Fruit fly (Drosophila melanogaster) whole organism, embryonic: ENCODE results near the gene Cyp313a4.

Experiments
- ATbp ChIP-seq: fragments of 200-800 bp; sonication (Bioruptor generic); optimal IDR thresholded peaks from 2 replicates; lab custom pipeline; 2017; ENCODE audit warnings: missing biosample characterization, mild to moderate bottlenecking, missing genetic modification characterization, missing genetic modification reagents
- Ada2b ChIP-seq: fragments of 200-800 bp; sonication (Bioruptor generic); IDR thresholded peaks from 2 replicates; pipeline ENCODE4 v1.3.6; 2022; ENCODE audit warnings: missing biosample characterization, missing genetic modification characterization
- Bgb ChIP-seq: fragments of 200-800 bp; sonication (Bioruptor generic); IDR thresholded peaks from 2 replicates; pipeline ENCODE4 v1.3.6; 2022; ENCODE audit warnings: missing biosample characterization, missing genetic modification characterization; ENCODE audit not compliant: partially characterized antibody
- Bteb2 ChIP-seq: fragments of 200-800 bp; sonication (Bioruptor generic); optimal IDR thresholded peaks from 2 replicates; lab custom pipeline; 2016; ENCODE audit warnings: missing biosample characterization, missing genetic modification characterization
- CG10321 ChIP-seq: fragments of 200-800 bp; sonication (Bioruptor generic); IDR thresholded peaks from 2 replicates; pipeline ENCODE4 v1.3.6; 2022; ENCODE audit warnings: missing biosample characterization, missing genetic modification characterization
- CG10366 ChIP-seq: fragments of 200-800 bp; sonication (Bioruptor generic); IDR thresholded peaks from 2 replicates; pipeline ENCODE4 v1.3.6; 2022; ENCODE audit warnings: missing biosample characterization, missing genetic modification characterization
- CG11085 ChIP-seq: fragments of 200-800 bp; sonication (Bioruptor generic); IDR thresholded peaks from 2 replicates; pipeline ENCODE4 v1.3.6; 2022; ENCODE audit warnings: missing biosample characterization, missing genetic modification characterization
- CG11093 ChIP-seq: fragments of 200-800 bp; sonication (Bioruptor generic); IDR thresholded peaks from 3 replicates; pipeline ENCODE4 v1.3.6; 2022; ENCODE audit warnings: missing biosample characterization, missing genetic modification characterization
- CG11398 ChIP-seq: fragments of 200-800 bp; sonication (Bioruptor generic); optimal IDR thresholded peaks from 2 replicates; lab custom pipeline; 2016; ENCODE audit warnings: missing biosample characterization, missing genetic modification characterization
- CG11696 ChIP-seq: fragments of 200-800 bp; sonication (Bioruptor generic); IDR thresholded peaks from 2 replicates; pipeline ENCODE4 v1.3.6; 2022; ENCODE audit warnings: missing biosample characterization, missing genetic modification characterization
- CG13624 ChIP-seq: fragments of 200-800 bp; sonication (Bioruptor generic); optimal IDR thresholded peaks from 2 replicates; lab custom pipeline; 2016; ENCODE audit warnings: missing biosample characterization, missing genetic modification characterization
- CG13775 ChIP-seq: fragments of 200-800 bp; sonication (Bioruptor generic); optimal IDR thresholded peaks from 3 replicates; lab custom pipeline; 2017; ENCODE audit warnings: missing biosample characterization, mild to moderate bottlenecking, missing genetic modification characterization
- CG14965 ChIP-seq: fragments of 200-800 bp; sonication (Bioruptor generic); optimal IDR thresholded peaks from 2 replicates; lab custom pipeline; 2016; ENCODE audit warnings: missing biosample characterization, missing genetic modification characterization, borderline replicate concordance
- CG1647 ChIP-seq: fragments of 200-800 bp; sonication (Bioruptor generic); optimal IDR thresholded peaks from 3 replicates; lab custom pipeline; 2016; ENCODE audit warnings: missing biosample characterization, missing genetic modification characterization
- CG16779 ChIP-seq: fragments of 200-800 bp; sonication (Bioruptor generic); IDR thresholded peaks from 2 replicates; pipeline ENCODE4 v1.3.6; 2022; ENCODE audit warnings: missing biosample characterization, missing genetic modification characterization
- CG17361 ChIP-seq: fragments of 200-800 bp; sonication (Bioruptor generic); IDR thresholded peaks from 3 replicates; pipeline ENCODE4 v1.3.6; 2022; ENCODE audit warnings: missing biosample characterization, missing genetic modification characterization
- CG18619 ChIP-seq: fragments of 200-800 bp; sonication (Bioruptor generic); optimal IDR thresholded peaks from 3 replicates; lab custom pipeline; 2017; ENCODE audit warnings: missing biosample characterization, mild to moderate bottlenecking, missing genetic modification characterization
- CG2120 ChIP-seq: fragments of 200-800 bp; sonication (Bioruptor generic); optimal IDR thresholded peaks from 3 replicates; lab custom pipeline; 2016; ENCODE audit warnings: missing biosample characterization, missing genetic modification characterization
- CG6272 ChIP-seq: fragments of 200-800 bp; sonication (Bioruptor generic); IDR thresholded peaks from 2 replicates; pipeline ENCODE4 v1.3.6; 2022; ENCODE audit warnings: missing biosample characterization, missing genetic modification characterization
- CG7745 ChIP-seq: fragments of 200-800 bp; sonication (Bioruptor generic); optimal IDR thresholded peaks from 2 replicates; lab custom pipeline; 2018; ENCODE audit warnings: missing biosample characterization, mild to moderate bottlenecking, missing genetic modification characterization, moderate library complexity
- CG7786 ChIP-seq: fragments of 200-800 bp; sonication (Bioruptor generic); optimal IDR thresholded peaks from 2 replicates; lab custom pipeline; 2016; ENCODE audit warnings: missing biosample characterization, missing genetic modification characterization
- Drgx ChIP-seq: fragments of 200-800 bp; sonication (Bioruptor generic); IDR thresholded peaks from 2 replicates; pipeline ENCODE4 v1.3.6; 2022; ENCODE audit warnings: missing biosample characterization, missing genetic modification characterization
- Fer3 ChIP-seq: fragments of 200-800 bp; sonication (Bioruptor generic); optimal IDR thresholded peaks from 2 replicates; lab custom pipeline; 2018; ENCODE audit warnings: missing biosample characterization, mild to moderate bottlenecking, missing genetic modification characterization, moderate library complexity
- HLH3B ChIP-seq: fragments of 200-800 bp; sonication (Bioruptor generic); IDR thresholded peaks from 2 replicates; pipeline ENCODE4 v1.3.6; 2022; ENCODE audit warnings: missing biosample characterization, missing genetic modification characterization
- Lim3 ChIP-seq: fragments of 200-800 bp; sonication (Bioruptor generic); IDR thresholded peaks from 2 replicates; pipeline ENCODE4 v1.3.6; 2022; ENCODE audit warnings: missing biosample characterization, missing genetic modification characterization
- NC2β ChIP-seq: fragments of 200-800 bp; sonication (Bioruptor generic); optimal IDR thresholded peaks from 2 replicates; lab custom pipeline; 2016; ENCODE audit warnings: missing biosample characterization, missing genetic modification characterization
- NFAT ChIP-seq: fragments of 200-800 bp; sonication (Bioruptor generic); IDR thresholded peaks from 2 replicates; pipeline ENCODE4 v1.3.6; 2022; ENCODE audit warnings: missing biosample characterization, missing genetic modification characterization
- Oli ChIP-seq: fragments of 200-800 bp; sonication (Bioruptor generic); optimal IDR thresholded peaks from 2 replicates; lab custom pipeline; 2018; ENCODE audit warnings: missing biosample characterization, mild to moderate bottlenecking, missing genetic modification characterization, moderate library complexity
- Optix ChIP-seq: fragments of 200-800 bp; sonication (Bioruptor generic); IDR thresholded peaks from 3 replicates; pipeline ENCODE4 v1.3.6; 2022; ENCODE audit warnings: missing biosample characterization, missing genetic modification characterization
- PHDP ChIP-seq: fragments of 200-800 bp; sonication (Bioruptor generic); optimal IDR thresholded peaks from 3 replicates; lab custom pipeline; 2018; ENCODE audit warnings: missing biosample characterization, mild to moderate bottlenecking, missing genetic modification characterization, moderate library complexity
- Spps ChIP-seq: fragments of 200-800 bp; sonication (Bioruptor generic); optimal IDR thresholded peaks from 2 replicates; lab custom pipeline; 2018; ENCODE audit warnings: missing biosample characterization, mild to moderate bottlenecking, missing genetic modification characterization
- Tbp ChIP-seq: fragments of >200 bp; optimal IDR thresholded peaks from 2 replicates; lab custom pipeline; 2018; ENCODE audit warnings: missing biosample characterization, missing genetic modification characterization
- ara ChIP-seq: fragments of 200-800 bp; sonication (Bioruptor generic); IDR thresholded peaks from 2 replicates; pipeline ENCODE4 v1.3.6; 2022; ENCODE audit warnings: missing biosample characterization, missing genetic modification characterization
- chn ChIP-seq: fragments of 200-800 bp; sonication (Bioruptor generic); optimal IDR thresholded peaks from 2 replicates; lab custom pipeline; 2016; ENCODE audit warnings: missing biosample characterization, missing genetic modification characterization
- dan ChIP-seq: fragments of 200-800 bp; sonication (Bioruptor generic); IDR thresholded peaks from 2 replicates; pipeline ENCODE4 v1.3.6; 2022; ENCODE audit warnings: missing biosample characterization, missing genetic modification characterization
- fd102C ChIP-seq: fragments of 200-800 bp; sonication (Bioruptor generic); optimal IDR thresholded peaks from 2 replicates; lab custom pipeline; 2018; ENCODE audit warnings: missing biosample characterization, mild to moderate bottlenecking, missing genetic modification characterization, moderate library complexity
- fd96Cb ChIP-seq: fragments of 200-800 bp; sonication (Bioruptor generic); optimal IDR thresholded peaks from 2 replicates; lab custom pipeline; 2018; ENCODE audit warnings: missing biosample characterization, mild to moderate bottlenecking, missing genetic modification characterization, moderate library complexity
- gce ChIP-seq: fragments of 200-800 bp; sonication (Bioruptor generic); IDR thresholded peaks from 3 replicates; pipeline ENCODE4 v1.3.6; 2022; ENCODE audit warnings: missing biosample characterization, missing genetic modification characterization
- gcm ChIP-seq: fragments of 200-800 bp; sonication (Bioruptor generic); optimal IDR thresholded peaks from 2 replicates; lab custom pipeline; 2019; ENCODE audit warnings: missing biosample characterization, mild to moderate bottlenecking, missing genetic modification characterization, moderate library complexity
- gcm2 ChIP-seq: fragments of 200-800 bp; sonication (Bioruptor generic); optimal IDR thresholded peaks from 2 replicates; lab custom pipeline; 2016; ENCODE audit warnings: missing biosample characterization, missing genetic modification characterization
- gro ChIP-seq: fragments of 200-800 bp; sonication (Bioruptor generic); optimal IDR thresholded peaks from 2 replicates; lab custom pipeline; 2016; ENCODE audit warnings: missing biosample characterization, missing genetic modification characterization
- insv ChIP-seq, 2 experiments: fragments of 200-800 bp; sonication (Bioruptor generic); optimal IDR thresholded peaks; 3 replicates each; lab custom pipeline; 2016 to 2018; ENCODE audit warnings: missing biosample characterization in 2 of 2, missing genetic modification characterization in 2 of 2
- jumu ChIP-seq: fragments of 200-800 bp; sonication (Bioruptor generic); optimal IDR thresholded peaks from 3 replicates; lab custom pipeline; 2016; ENCODE audit warnings: missing biosample characterization, missing genetic modification characterization
- lab ChIP-seq: fragments of 200-800 bp; sonication (Bioruptor generic); optimal IDR thresholded peaks from 3 replicates; lab custom pipeline; 2017; ENCODE audit warnings: missing biosample characterization, missing genetic modification characterization, mild to moderate bottlenecking, moderate library complexity, missing genetic modification reagents
- lbe ChIP-seq: fragments of 200-800 bp; sonication (Bioruptor generic); optimal IDR thresholded peaks from 2 replicates; lab custom pipeline; 2016; ENCODE audit warnings: missing biosample characterization, mild to moderate bottlenecking, missing genetic modification characterization
- lmd ChIP-seq: fragments of 200-800 bp; sonication (Bioruptor generic); IDR thresholded peaks from 2 replicates; pipeline ENCODE4 v1.3.6; 2022; ENCODE audit warnings: missing biosample characterization, missing genetic modification characterization
- pan ChIP-seq, 4 experiments: fragments of >200 bp in 3 of 4; fragments of 200-800 bp in 1 of 4; sonication (Bioruptor generic) in 1 of 4; optimal IDR thresholded peaks in 3 of 4; IDR thresholded peaks in 1 of 4; 2 replicates each; pipeline versions ENCODE4 v1.3.6 to Lab custom; 2017 to 2022; ENCODE audit warnings: missing biosample characterization in 2 of 4, missing genetic modification characterization in 2 of 4, mixed read lengths in 1 of 4
- row ChIP-seq: fragments of 200-800 bp; sonication (Bioruptor generic); IDR thresholded peaks from 3 replicates; pipeline ENCODE4 v1.3.6; 2022; ENCODE audit warnings: missing biosample characterization, missing genetic modification characterization
- vfl ChIP-seq: fragments of 200-800 bp; sonication (Bioruptor generic); optimal IDR thresholded peaks from 2 replicates; lab custom pipeline; 2016; ENCODE audit warnings: missing biosample characterization, missing genetic modification characterization

Gene Cyp313a4

DNA sequence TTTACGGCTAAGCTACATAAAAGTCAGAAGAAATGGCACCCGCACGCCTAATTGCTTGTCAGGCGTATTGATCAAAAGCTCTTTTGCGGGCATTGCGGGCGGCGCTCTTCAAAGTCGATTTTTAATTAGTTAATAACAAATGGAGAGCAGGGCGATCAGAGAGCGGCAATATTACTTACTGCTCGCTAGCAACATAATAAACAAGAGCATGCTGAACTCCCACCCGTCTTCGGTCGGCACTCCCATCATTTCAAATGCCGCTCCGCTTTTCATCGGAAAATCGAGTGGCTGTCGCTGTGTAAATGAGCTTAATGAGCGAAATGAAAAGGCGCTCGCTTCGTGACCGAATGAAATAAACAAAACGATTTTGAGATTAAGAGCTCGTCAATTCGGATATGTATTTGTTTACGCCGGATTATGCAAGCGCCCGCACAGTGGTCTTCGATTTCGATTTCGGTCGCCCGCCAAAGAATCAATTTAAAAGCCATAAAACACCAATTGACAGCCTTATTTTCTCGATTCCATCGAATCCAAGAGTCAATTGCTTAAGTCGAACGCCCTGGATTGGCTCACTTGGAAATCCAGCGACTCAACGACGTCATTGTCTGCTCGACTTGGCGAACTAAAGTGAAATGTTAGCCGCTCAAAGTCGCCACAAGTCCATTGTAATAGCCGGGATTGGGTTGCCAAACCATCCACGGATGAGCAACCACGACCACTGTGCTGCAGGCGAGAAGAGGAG lies 27.5 kb downstream of the Cyp313a4 start (continued):
- peak; percentile 84 for TF ChIP-seq fd96Cb (tag; lab: Kevin White, UChicago)
- peak; percentile 93 for TF ChIP-seq Oli (tag; lab: Kevin White, UChicago)
- peak; percentile 81 for TF ChIP-seq row (GFP tag; lab: Robert Waterston, UW)
- no peak for TF ChIP-seq Bgb (GFP tag; lab: Robert Waterston, UW)
- TF ChIP-seq Drgx = peak; percentile 77; the same call in 1 of the 2 replicates
- no peak for TF ChIP-seq CG14965 (GFP tag; lab: Kevin White, UChicago)
- TF ChIP-seq CG1647 = no peak
- peak; percentile 77 for TF ChIP-seq Ada2b
- TF ChIP-seq CG17361 (GFP tag; lab: Robert Waterston, UW) = peak; percentile 92
- TF ChIP-seq CG2120 (GFP tag; lab: Kevin White, UChicago) = peak; percentile 79
- TF ChIP-seq lbe (GFP tag; lab: Kevin White, UChicago) = no peak
- TF ChIP-seq ATbp (GFP tag; lab: Kevin White, UChicago) = peak; percentile 86
- peak; percentile 87 for TF ChIP-seq PHDP (tag; lab: Kevin White, UChicago)
- TF ChIP-seq CG7786 (GFP tag; lab: Kevin White, UChicago) = peak; percentile 84
- peak; percentile 81 for TF ChIP-seq lab (GFP tag; lab: Kevin White, UChicago)
- no peak for TF ChIP-seq CG7745 (tag; lab: Kevin White, UChicago)
- peak; percentile 71 for TF ChIP-seq CG6272 (GFP tag; lab: Robert Waterston, UW)
- TF ChIP-seq NC2β (GFP tag; lab: Kevin White, UChicago) = peak; percentile 66
- TF ChIP-seq CG11085 (GFP tag; lab: Robert Waterston, UW) = peak; percentile 60
- no peak for TF ChIP-seq gro (GFP tag; lab: Kevin White, UChicago)
- peak; percentile 70 for TF ChIP-seq ara (GFP tag; lab: Robert Waterston, UW)
- peak; percentile 79 for TF ChIP-seq chn (GFP tag; lab: Kevin White, UChicago)
- TF ChIP-seq CG11398 (GFP tag; lab: Kevin White, UChicago) = peak; percentile 71
- peak; percentile 77 for TF ChIP-seq CG13624 (GFP tag; lab: Kevin White, UChicago)
- peak; percentile 92 for TF ChIP-seq lmd
- peak; percentile 56 for TF ChIP-seq gcm2
- peak; percentile 42 for TF ChIP-seq Bteb2 (GFP tag; lab: Kevin White, UChicago)
- TF ChIP-seq Tbp (GFP tag; lab: Kevin White, UChicago) = no peak
- TF ChIP-seq HLH3B (GFP tag; lab: Robert Waterston, UW) = peak; percentile 79
- TF ChIP-seq Optix (GFP tag; lab: Robert Waterston, UW) = peak; percentile 80; the same call in 2 of the 3 replicates
- TF ChIP-seq Spps = no peak
- TF ChIP-seq NFAT = peak; percentile 52; the same call in 1 of the 2 replicates
- no peak for TF ChIP-seq pan (optimal IDR thresholded peaks at IDR 0.05; lab: Kevin White, UChicago)
- TF ChIP-seq pan (GFP tag; optimal IDR thresholded peaks at IDR 0.05 in 1 of 2, IDR thresholded peaks at IDR 0.05 in 1 of 2) = peak in 1 of 2 experiments; percentile 73
- no peak for TF ChIP-seq fd102C (GFP tag; lab: Kevin White, UChicago)
- no peak for TF ChIP-seq insv (GFP tag; optimal IDR thresholded peaks at IDR 0.05; lab: Kevin White, UChicago)
- TF ChIP-seq CG10321 (GFP tag; lab: Robert Waterston, UW) = peak; percentile 51; the same call in 1 of the 2 replicates
- peak; percentile 45 for TF ChIP-seq vfl (GFP tag; lab: Kevin White, UChicago)
- TF ChIP-seq jumu (GFP tag; lab: Kevin White, UChicago) = peak; percentile 80
- TF ChIP-seq gcm (GFP tag; lab: Kevin White, UChicago) = peak; percentile 67
- TF ChIP-seq CG13775 (GFP tag; lab: Kevin White, UChicago) = peak; percentile 76
- no peak for TF ChIP-seq CG16779 (GFP tag; lab: Robert Waterston, UW)
- TF ChIP-seq Lim3 = peak; percentile 67
- no peak for TF ChIP-seq dan
- TF ChIP-seq gce (GFP tag; lab: Robert Waterston, UW) = peak; percentile 58; the same call in 1 of the 3 replicates
- TF ChIP-seq Fer3 (tag; lab: Kevin White, UChicago) = peak; percentile 69
- TF ChIP-seq CG18619 (GFP tag; lab: Kevin White, UChicago) = peak; percentile 82
- 0 out of 2 replicates have a peak, but pooled peaks have one; percentile 46 for TF ChIP-seq CG11696 (GFP tag; lab: Robert Waterston, UW)
- peak; percentile 81 for TF ChIP-seq CG11093
- TF ChIP-seq CG10366 (GFP tag; lab: Robert Waterston, UW) = peak; percentile 81
